Worm (Caenorhabditis elegans) whole organism, L4 larva: ENCODE results near the gene Y46C8AM.1.

Experiments used
- dpl-1 ChIP-seq: fragments of 150-350 bp; optimal IDR thresholded peaks from 2 replicates; lab custom pipeline; 2014; ENCODE audit warnings: missing biosample characterization, missing genetic modification reagents, missing genetic modification characterization
- duxl-1 ChIP-seq: sonication (generic microtip); optimal IDR thresholded peaks from 2 replicates; lab custom pipeline; 2016; ENCODE audit warnings: mild to moderate bottlenecking, missing genetic modification characterization, moderate library complexity, missing compliant biosample characterization; ENCODE audit not compliant: poor library complexity
- egl-27 ChIP-seq: sonication (generic microtip); optimal IDR thresholded peaks from 3 replicates; lab custom pipeline; 2017; ENCODE audit warnings: missing biosample characterization, missing genetic modification reagents, missing genetic modification characterization
- lin-13 ChIP-seq: fragments of 150-350 bp; optimal IDR thresholded peaks from 2 replicates; lab custom pipeline; 2014; ENCODE audit warnings: missing biosample characterization, missing genetic modification reagents, missing genetic modification characterization
- lsy-2 ChIP-seq, 2 experiments: fragments of 150-350 bp in 1 of 2; sonication (generic microtip) in 1 of 2; optimal IDR thresholded peaks; 2 replicates each; lab custom pipeline; 2014 to 2017; ENCODE audit warnings: missing biosample characterization in 2 of 2, missing genetic modification characterization in 2 of 2
- pha-4 ChIP-seq, 2 experiments: fragments of 150-350 bp in 1 of 2; fragments of 200-800 bp in 1 of 2; sonication (Bioruptor generic) in 1 of 2; IDR thresholded peaks in 1 of 2; optimal IDR thresholded peaks in 1 of 2; 2 replicates each; pipeline versions ENCODE4 v1.3.6 to Lab custom; 2014 to 2022; ENCODE audit warnings: missing genetic modification characterization in 2 of 2, missing genetic modification reagents in 2 of 2, missing biosample characterization in 1 of 2, missing compliant biosample characterization in 1 of 2

- TF ChIP-seq lsy-2 (tag; optimal IDR thresholded peaks at IDR 0.05; lab: Kevin White, UChicago) (no peak), egl-27 (no peak), pha-4 (GFP tag; IDR thresholded peaks at IDR 0.05; lab: Robert Waterston, UW) (no peak), pha-4 (tag; optimal IDR thresholded peaks at IDR 0.05; lab: Kevin White, UChicago) (no peak), duxl-1 (no peak), lin-13 (GFP tag; lab: Kevin White, UChicago) (no peak), dpl-1 (no peak)
These were observed 20.9 kb upstream of the Y46C8AM.1 start, which contains the start of gene clec-174 for ce11 chrIV:3941658-3942328.
